Worm (Caenorhabditis elegans) whole organism, L3 larva: ENCODE results near the gene M162.15.

ENCODE experiments used
- ama-1 ChIP-seq: fragments of 150-350 bp; optimal IDR thresholded peaks from 2 replicates; lab custom pipeline; 2018
- nhr-25 ChIP-seq: sonication (generic microtip); optimal IDR thresholded peaks from 2 replicates; lab custom pipeline; 2017; ENCODE audit warnings: missing biosample characterization, missing genetic modification characterization
- ztf-4 ChIP-seq: fragments of 150-350 bp; optimal IDR thresholded peaks from 2 replicates; lab custom pipeline; 2014; ENCODE audit warnings: missing biosample characterization, missing genetic modification characterization

DNA sequence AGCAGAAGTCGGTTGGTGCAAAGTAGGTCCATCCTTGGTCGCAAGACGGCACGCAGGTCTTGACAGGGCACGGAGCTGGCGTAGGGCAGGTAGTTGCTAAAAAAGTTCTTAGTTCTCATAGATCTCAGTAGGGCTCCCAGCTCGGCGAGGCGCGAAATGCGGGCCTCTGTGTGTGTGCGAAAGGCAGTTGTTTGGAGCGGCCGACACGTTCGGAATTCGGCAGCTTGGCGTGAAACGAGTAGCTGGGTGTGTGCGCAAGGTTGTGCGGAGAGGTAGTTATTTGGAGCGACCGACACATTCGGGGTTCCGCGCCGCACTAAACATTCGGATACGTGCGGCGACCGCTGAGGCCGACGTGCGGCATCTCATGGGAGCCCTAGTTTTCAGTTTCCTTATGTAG is 18.7 kb downstream of the M162.15 start:
- TF ChIP-seq ztf-4 (tag; lab: Kevin White, UChicago), result no peak
- TF ChIP-seq nhr-25 (tag; lab: Kevin White, UChicago), result no peak
- no peak for TF ChIP-seq ama-1 (lab: Kevin White, UChicago)
